Fruit fly (Drosophila melanogaster): Measurements from ENCODE around the gene pigs.

pigs gene

DNA sequence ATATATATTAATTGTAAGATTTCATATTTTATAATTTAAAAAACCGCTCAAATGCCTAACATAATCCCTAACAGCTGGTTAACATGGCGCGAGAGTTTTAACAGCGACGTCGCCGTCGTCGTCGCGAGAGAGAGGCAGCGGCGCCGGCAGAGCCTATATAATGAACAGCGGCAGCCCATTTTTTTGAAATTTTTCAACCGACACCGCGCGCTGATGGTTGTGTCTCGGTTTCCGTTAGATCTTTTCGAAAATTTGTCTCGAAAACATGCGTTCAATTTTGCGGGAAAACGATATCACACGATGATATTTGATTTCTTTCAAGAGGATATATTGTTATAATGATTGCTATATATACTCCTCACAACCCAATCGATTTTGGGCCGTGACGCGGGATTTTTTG is at the start of gene pigs:
Gene pigs, plus strand, starts transcription at position 183 of the 400 bp plus-strand sequence.
- TF ChIP-seq CG4496 (GFP tag; IDR thresholded peaks at IDR 0.05) (0 out of 3 replicates have a peak, but pooled peaks have one; percentile 10), CG15710 (tag; optimal IDR thresholded peaks at IDR 0.05) (no peak)

- TF ChIP-seq CG8301 (tag; optimal IDR thresholded peaks at IDR 0.05) (no peak), CG8159 (tag; optimal IDR thresholded peaks at IDR 0.05) (no peak), CG9948 (tag; optimal IDR thresholded peaks at IDR 0.05) (no peak), D1 (tag; optimal IDR thresholded peaks at IDR 0.05) (no peak), gl (tag; optimal IDR thresholded peaks at IDR 0.05) (no peak), CG34367 (tag; optimal IDR thresholded peaks at IDR 0.05) (no peak), CG13204 (GFP tag; optimal IDR thresholded peaks at IDR 0.05) (no peak), EcR (GFP tag; optimal IDR thresholded peaks at IDR 0.05) (no peak), rn (GFP tag; IDR thresholded peaks at IDR 0.05) (no peak), Pif1A (GFP tag; optimal IDR thresholded peaks at IDR 0.05) (no peak), CG4496 (GFP tag; IDR thresholded peaks at IDR 0.05) (no peak), CG32121 (GFP tag; IDR thresholded peaks at IDR 0.05) (no peak), fd96Ca (GFP tag; IDR thresholded peaks at IDR 0.05) (no peak), Snoo (tag; optimal IDR thresholded peaks at IDR 0.05) (no peak), CG14655 (GFP tag; optimal IDR thresholded peaks at IDR 0.05) (no peak), CG15710 (tag; optimal IDR thresholded peaks at IDR 0.05) (no peak), CG10348 (GFP tag; IDR thresholded peaks at IDR 0.05) (no peak), Pif1B (GFP tag; optimal IDR thresholded peaks at IDR 0.05) (no peak)
Observed at dm6 chrX:6550118-6550502, 49.8 kb upstream of the pigs start.

- TF ChIP-seq EcR (GFP tag; optimal IDR thresholded peaks at IDR 0.05) (peak; percentile 74), fd96Ca (GFP tag; IDR thresholded peaks at IDR 0.05) (no peak)
Observed at dm6 chrX:6551464-6551863, 48.4 kb upstream of the pigs start.

dm6 chrX:6571234-6571915 is 28.5 kb upstream of the pigs start:
- TF ChIP-seq CG14655 (GFP tag; optimal IDR thresholded peaks at IDR 0.05): peak; percentile 97
- TF ChIP-seq CG15710 (tag; optimal IDR thresholded peaks at IDR 0.05): peak; percentile 79
- TF ChIP-seq EcR (GFP tag; optimal IDR thresholded peaks at IDR 0.05): no peak
- TF ChIP-seq Pif1A (GFP tag; optimal IDR thresholded peaks at IDR 0.05): peak; percentile 70
- TF ChIP-seq CG32121 (GFP tag; IDR thresholded peaks at IDR 0.05): peak; percentile 87
- peak; percentile 75 for TF ChIP-seq CG17806 (tag; optimal IDR thresholded peaks at IDR 0.05)
- TF ChIP-seq rn (GFP tag; IDR thresholded peaks at IDR 0.05): peak; percentile 53
- TF ChIP-seq CG4496 (GFP tag; IDR thresholded peaks at IDR 0.05): peak; percentile 90
- TF ChIP-seq CG34367 (tag; optimal IDR thresholded peaks at IDR 0.05): peak; percentile 64
- TF ChIP-seq Snoo (tag; optimal IDR thresholded peaks at IDR 0.05): peak; percentile 80
- TF ChIP-seq fd96Ca (GFP tag; IDR thresholded peaks at IDR 0.05): peak; percentile 79
- TF ChIP-seq D1 (tag; optimal IDR thresholded peaks at IDR 0.05): peak; percentile 11
- TF ChIP-seq CG13204 (GFP tag; optimal IDR thresholded peaks at IDR 0.05): peak; percentile 17
- TF ChIP-seq CG8159 (tag; optimal IDR thresholded peaks at IDR 0.05): peak; percentile 78
- TF ChIP-seq Pif1B (GFP tag; optimal IDR thresholded peaks at IDR 0.05): peak; percentile 83
- peak; percentile 48 for TF ChIP-seq gl (tag; optimal IDR thresholded peaks at IDR 0.05)
- no peak; the same call in 1 of the 2 replicates for TF ChIP-seq CG12605 (GFP tag; IDR thresholded peaks at IDR 0.05)
- peak; percentile 80 for TF ChIP-seq CG9948 (tag; optimal IDR thresholded peaks at IDR 0.05)
- peak; percentile 83 for TF ChIP-seq Ets98B (GFP tag; IDR thresholded peaks at IDR 0.05)
- peak; percentile 96 for TF ChIP-seq CG8301 (tag; optimal IDR thresholded peaks at IDR 0.05)
- peak; percentile 68 for TF ChIP-seq CG10348 (GFP tag; IDR thresholded peaks at IDR 0.05)

- TF ChIP-seq CG34367 (tag; optimal IDR thresholded peaks at IDR 0.05) (no peak), CG15710 (tag; optimal IDR thresholded peaks at IDR 0.05) (peak; percentile 36), CG13204 (GFP tag; optimal IDR thresholded peaks at IDR 0.05) (no peak), CG14655 (GFP tag; optimal IDR thresholded peaks at IDR 0.05) (peak; percentile 63), fd96Ca (GFP tag; IDR thresholded peaks at IDR 0.05) (peak; percentile 43; the same call in 1 of the 3 replicates), CG8159 (tag; optimal IDR thresholded peaks at IDR 0.05) (peak; percentile 40), CG9948 (tag; optimal IDR thresholded peaks at IDR 0.05) (peak; percentile 17), Pif1A (GFP tag; optimal IDR thresholded peaks at IDR 0.05) (peak; percentile 19), CG8301 (tag; optimal IDR thresholded peaks at IDR 0.05) (peak; percentile 37), EcR (GFP tag; optimal IDR thresholded peaks at IDR 0.05) (no peak), gl (tag; optimal IDR thresholded peaks at IDR 0.05) (no peak), CG10348 (GFP tag; IDR thresholded peaks at IDR 0.05) (no peak), Pif1B (GFP tag; optimal IDR thresholded peaks at IDR 0.05) (peak; percentile 4), D1 (tag; optimal IDR thresholded peaks at IDR 0.05) (no peak), CG32121 (GFP tag; IDR thresholded peaks at IDR 0.05) (no peak), Snoo (tag; optimal IDR thresholded peaks at IDR 0.05) (peak; percentile 16), CG17806 (tag; optimal IDR thresholded peaks at IDR 0.05) (peak; percentile 15), CG4496 (GFP tag; IDR thresholded peaks at IDR 0.05) (no peak)
Observed at dm6 chrX:6573799-6574198, 26.1 kb upstream of the pigs start.

DNA sequence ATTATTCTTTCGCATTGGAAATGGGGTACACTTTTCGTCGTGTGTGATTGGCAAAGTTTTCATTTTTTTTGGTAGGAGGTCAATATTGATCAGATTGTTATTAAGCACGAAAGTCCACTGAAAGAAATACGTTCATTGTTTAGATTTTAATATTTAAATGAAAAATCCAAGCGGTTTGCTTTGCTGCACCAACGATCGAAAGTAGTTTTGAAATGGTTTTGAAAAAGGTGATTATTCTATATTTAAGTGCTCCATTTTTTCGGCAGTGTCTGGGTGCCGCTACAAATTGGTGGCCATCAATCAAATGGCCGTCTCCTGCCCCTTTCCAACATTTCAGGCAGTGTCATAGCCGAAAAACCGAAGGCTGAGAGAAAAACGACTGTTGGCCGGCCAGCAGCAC is 25.4 kb upstream of the pigs start:
- TF ChIP-seq CG15710 (tag; optimal IDR thresholded peaks at IDR 0.05) (no peak), Pif1B (GFP tag; optimal IDR thresholded peaks at IDR 0.05) (peak; percentile 9), CG9948 (tag; optimal IDR thresholded peaks at IDR 0.05) (no peak), CG12605 (GFP tag; IDR thresholded peaks at IDR 0.05) (peak; percentile 33; the same call in 1 of the 2 replicates), CG4496 (GFP tag; IDR thresholded peaks at IDR 0.05) (peak; percentile 78), CG17806 (tag; optimal IDR thresholded peaks at IDR 0.05) (no peak), D1 (tag; optimal IDR thresholded peaks at IDR 0.05) (no peak), CG32121 (GFP tag; IDR thresholded peaks at IDR 0.05) (peak; percentile 13; the same call in 1 of the 2 replicates), EcR (GFP tag; optimal IDR thresholded peaks at IDR 0.05) (no peak), CG10348 (GFP tag; IDR thresholded peaks at IDR 0.05) (no peak), Pif1A (GFP tag; optimal IDR thresholded peaks at IDR 0.05) (no peak), CG14655 (GFP tag; optimal IDR thresholded peaks at IDR 0.05) (peak; percentile 27), CG8159 (tag; optimal IDR thresholded peaks at IDR 0.05) (no peak), gl (tag; optimal IDR thresholded peaks at IDR 0.05) (no peak), CG8301 (tag; optimal IDR thresholded peaks at IDR 0.05) (peak; percentile 29), CG34367 (tag; optimal IDR thresholded peaks at IDR 0.05) (no peak), Snoo (tag; optimal IDR thresholded peaks at IDR 0.05) (no peak), fd96Ca (GFP tag; IDR thresholded peaks at IDR 0.05) (peak; percentile 68; the same call in 2 of the 3 replicates), CG13204 (GFP tag; optimal IDR thresholded peaks at IDR 0.05) (no peak), Ets98B (GFP tag; IDR thresholded peaks at IDR 0.05) (peak; percentile 53), rn (GFP tag; IDR thresholded peaks at IDR 0.05) (no peak)
